Worm (Caenorhabditis elegans) whole organism, early embryonic: ENCODE measurements around the gene F48G7.10.

Experiments used
- B0310.2 ChIP-seq: sonication (generic microtip); optimal IDR thresholded peaks from 2 replicates; lab custom pipeline; 2016; ENCODE audit warnings: mild to moderate bottlenecking, missing genetic modification characterization, missing compliant biosample characterization
- aly-1 ChIP-seq: sonication (generic microtip); optimal IDR thresholded peaks from 2 replicates; lab custom pipeline; 2016; ENCODE audit warnings: missing genetic modification characterization, missing compliant biosample characterization
- ama-1 ChIP-seq: fragments of 150-350 bp; optimal IDR thresholded peaks from 2 replicates; lab custom pipeline; 2014
- ceh-13 ChIP-seq: fragments of 200-800 bp; sonication (Bioruptor generic); optimal IDR thresholded peaks from 2 replicates; lab custom pipeline; 2018; ENCODE audit warnings: mild to moderate bottlenecking, missing genetic modification characterization, missing compliant biosample characterization
- ceh-36 ChIP-seq: sonication (generic microtip); optimal IDR thresholded peaks from 2 replicates; lab custom pipeline; 2016; ENCODE audit warnings: missing genetic modification characterization, inconsistent platforms, missing compliant biosample characterization
- ets-7 ChIP-seq: sonication (generic microtip); optimal IDR thresholded peaks from 2 replicates; lab custom pipeline; 2016; ENCODE audit warnings: missing genotype, missing genetic modification characterization, missing compliant biosample characterization
- flt-1 ChIP-seq: fragments of 200-800 bp; sonication (Bioruptor generic); IDR thresholded peaks from 2 replicates; pipeline ENCODE4 v1.3.6; 2022; ENCODE audit warnings: missing genetic modification characterization, missing compliant biosample characterization
- hmbx-1 ChIP-seq: sonication (generic microtip); optimal IDR thresholded peaks from 2 replicates; lab custom pipeline; 2016; ENCODE audit warnings: mild to moderate bottlenecking, missing genetic modification characterization, missing compliant biosample characterization
- hmg-4 ChIP-seq: fragments of 200-800 bp; sonication (Bioruptor generic); optimal IDR thresholded peaks from 2 replicates; lab custom pipeline; 2018; ENCODE audit warnings: mild to moderate bottlenecking, missing genetic modification characterization, missing compliant biosample characterization
- hnd-1 ChIP-seq: sonication (generic microtip); optimal IDR thresholded peaks from 2 replicates; lab custom pipeline; 2016; ENCODE audit warnings: missing genetic modification characterization, missing compliant biosample characterization
- sea-1 ChIP-seq: fragments of 200-800 bp; sonication (Bioruptor generic); conservative IDR thresholded peaks from 2 replicates; pipeline ENCODE4 v1.3.6; 2022; ENCODE audit warnings: missing genetic modification characterization, missing compliant biosample characterization
- tbx-11 ChIP-seq: fragments of 200-800 bp; sonication (Bioruptor generic); IDR thresholded peaks from 2 replicates; pipeline ENCODE4 v1.3.6; 2022; ENCODE audit warnings: missing genetic modification characterization, missing compliant biosample characterization
- tbx-37 ChIP-seq: fragments of 200-800 bp; sonication (Bioruptor generic); conservative IDR thresholded peaks from 2 replicates; pipeline ENCODE4 v1.3.6; 2022; ENCODE audit warnings: missing genetic modification reagents, missing genetic modification characterization, missing compliant biosample characterization
- tra-4 ChIP-seq: sonication (generic microtip); optimal IDR thresholded peaks from 2 replicates; lab custom pipeline; 2017; ENCODE audit warnings: missing genetic modification characterization, missing compliant biosample characterization

DNA sequence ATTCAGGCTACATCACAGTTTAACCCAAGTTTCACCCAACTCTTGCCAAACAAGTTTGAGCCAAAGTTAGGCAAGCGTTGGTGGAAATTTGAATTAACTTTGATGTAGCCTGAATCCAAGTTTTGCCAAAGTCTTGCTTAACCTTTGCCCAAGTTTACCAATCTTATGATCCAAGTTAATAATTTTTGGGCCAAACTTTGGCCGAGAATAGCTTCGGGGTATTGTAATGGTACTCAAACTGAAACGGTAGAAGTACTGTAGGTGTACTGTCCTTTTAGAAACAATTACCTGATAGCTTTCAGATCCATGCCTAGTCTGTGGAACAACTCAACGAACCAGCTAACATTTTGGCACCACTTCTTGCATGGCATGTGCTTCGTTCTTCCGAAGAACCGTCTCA, 34.5 kb downstream of the F48G7.10 start, which contains the start of gene nhr-251:
- no peak for TF ChIP-seq ama-1 (lab: Kevin White, UChicago)
- no peak for TF ChIP-seq B0310.2 (tag; lab: Kevin White, UChicago)
- no peak for TF ChIP-seq hmg-4
- no peak for TF ChIP-seq ceh-36 (tag; lab: Kevin White, UChicago)
- TF ChIP-seq aly-1, result no peak
- no peak for TF ChIP-seq tbx-37 (GFP tag; lab: Robert Waterston, UW)
- no peak for TF ChIP-seq flt-1
- no peak for TF ChIP-seq ceh-13 (GFP tag; lab: Kevin White, UChicago)
- no peak for TF ChIP-seq sea-1 (GFP tag; lab: Robert Waterston, UW)
- TF ChIP-seq hmbx-1 (tag; lab: Kevin White, UChicago), result no peak
- no peak for TF ChIP-seq tbx-11 (GFP tag; lab: Robert Waterston, UW)
- TF ChIP-seq ets-7 (tag; lab: Kevin White, UChicago), result no peak
- no peak for TF ChIP-seq tra-4 (tag; lab: Kevin White, UChicago)
- TF ChIP-seq hnd-1 (tag; lab: Kevin White, UChicago), result no peak
